Worm (Caenorhabditis elegans): ENCODE results near the gene srd-2.
A peak's percentile ranks its signal among the peaks of the same experiment; 100 is the strongest.

The srd-2 gene

DNA sequence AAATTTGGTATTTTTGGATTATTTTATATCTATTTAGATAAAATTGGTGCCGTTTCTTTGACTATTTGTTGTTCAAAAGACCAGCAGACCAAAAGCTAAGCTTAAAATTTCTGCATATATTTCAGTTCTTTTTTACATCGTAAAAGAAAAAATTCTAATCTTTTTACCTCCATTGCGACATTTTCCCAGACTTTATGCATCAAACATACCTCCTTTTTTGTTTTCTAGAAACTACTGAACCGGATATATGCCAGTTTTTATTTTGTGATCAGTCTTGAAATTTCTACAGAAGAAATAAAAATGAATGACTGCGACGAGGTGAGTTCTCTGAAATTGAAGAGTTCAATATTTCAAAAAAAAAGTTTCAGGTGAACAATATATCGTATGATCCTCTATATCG lies 6.9 kb upstream of the srd-2 start, which contains the start of gene srb-6:
TSS of gene srb-6 (plus strand) at position 301 of the 400 bp plus-strand sequence.
- TF ChIP-seq Y67H2A.10 (GFP tag; conservative IDR thresholded peaks at IDR 0.05) = no peak
- TF ChIP-seq let-526 (GFP tag; IDR thresholded peaks at IDR 0.05) = no peak
- TF ChIP-seq gei-17 (GFP tag; optimal IDR thresholded peaks at IDR 0.05) = no peak
- no peak for TF ChIP-seq somi-1 (GFP tag; optimal IDR thresholded peaks at IDR 0.05)
- TF ChIP-seq Y95B8A.8 (GFP tag; IDR thresholded peaks at IDR 0.05) = no peak

DNA sequence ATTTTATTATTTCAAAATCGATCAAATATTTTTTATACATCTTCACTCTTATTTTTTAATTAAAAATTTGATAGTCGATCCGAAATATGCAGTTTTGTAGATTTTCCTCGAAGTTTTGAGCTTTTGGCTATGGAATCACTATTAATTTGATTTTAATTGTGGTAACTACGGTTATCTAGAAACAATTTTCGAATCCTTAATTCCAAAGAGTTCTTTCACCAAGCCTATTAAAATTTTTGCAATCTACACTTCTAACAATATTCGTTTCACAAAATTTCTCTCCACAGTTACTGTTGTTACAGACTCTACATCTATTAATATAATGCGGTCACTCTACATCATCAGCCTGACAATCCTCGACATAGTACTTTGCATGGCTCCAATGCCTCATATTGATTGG lies 4.5 kb upstream of the srd-2 start, which contains the start of gene R05H5.7:
TSS of gene R05H5.7 (plus strand) at position 301 of the 400 bp plus-strand sequence.
- TF ChIP-seq egl-18 (GFP tag; IDR thresholded peaks at IDR 0.05) = no peak
- TF ChIP-seq ztf-3 (GFP tag; optimal IDR thresholded peaks at IDR 0.05) = no peak

DNA sequence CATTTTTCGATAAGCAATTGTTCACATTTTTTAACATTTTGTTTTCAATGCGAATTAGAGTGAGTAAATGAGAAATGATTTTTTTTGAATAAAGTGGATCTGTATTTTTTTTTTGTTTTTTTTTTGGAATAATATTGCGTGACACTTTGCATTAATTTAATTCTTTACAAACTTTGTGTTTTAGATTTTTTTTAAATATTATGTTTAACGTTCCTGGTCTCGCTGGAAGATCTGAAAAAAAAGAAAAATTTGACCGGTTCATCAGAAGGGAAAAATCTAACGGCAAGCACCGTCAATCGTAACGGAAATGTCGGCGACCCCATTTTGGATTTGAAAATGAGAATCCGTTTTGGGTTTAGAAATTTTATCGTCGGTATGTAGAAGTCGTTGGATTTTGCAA lies 1.7 kb upstream of the srd-2 start, which contains the start of gene cdc-25.4:
TSS of gene cdc-25.4 (minus strand) at position 101 of the 400 bp plus-strand sequence.
- TF ChIP-seq madf-3 (GFP tag; IDR thresholded peaks at IDR 0.05) = no peak
- no peak for TF ChIP-seq nhr-90 (tag; optimal IDR thresholded peaks at IDR 0.05)
- TF ChIP-seq hlh-12 (tag; optimal IDR thresholded peaks at IDR 0.05) = no peak
- TF ChIP-seq ztf-22 (GFP tag; optimal IDR thresholded peaks at IDR 0.05) = no peak
- TF ChIP-seq zfh-2 (GFP tag; conservative IDR thresholded peaks at IDR 0.05) = no peak
- no peak for TF ChIP-seq hmg-1.2 (GFP tag; IDR thresholded peaks at IDR 0.05)
- TF ChIP-seq ekl-4 (GFP tag; IDR thresholded peaks at IDR 0.05) = no peak
- TF ChIP-seq F57C9.4 (tag; optimal IDR thresholded peaks at IDR 0.05) = no peak
- no peak for TF ChIP-seq zim-3 (tag; optimal IDR thresholded peaks at IDR 0.05)
- no peak for TF ChIP-seq ceh-100 (GFP tag; IDR thresholded peaks at IDR 0.05)
- no peak for TF ChIP-seq D2030.7 (GFP tag; IDR thresholded peaks at IDR 0.05)
- TF ChIP-seq Y67H2A.10 (GFP tag; conservative IDR thresholded peaks at IDR 0.05) = no peak
- TF ChIP-seq sptf-2 (GFP tag; optimal IDR thresholded peaks at IDR 0.05) = no peak
- no peak for TF ChIP-seq snpc-1.3 (tag; optimal IDR thresholded peaks at IDR 0.05; ENCODE audit: insufficient read depth)
- no peak for TF ChIP-seq bed-1 (GFP tag; IDR thresholded peaks at IDR 0.05)
- TF ChIP-seq him-1 (tag; optimal IDR thresholded peaks at IDR 0.05) = no peak
- no peak for TF ChIP-seq unc-62 (GFP tag; optimal IDR thresholded peaks at IDR 0.05)
- TF ChIP-seq aptf-2 (GFP tag; conservative IDR thresholded peaks at IDR 0.05) = no peak
- no peak for TF ChIP-seq ztf-18 (tag; optimal IDR thresholded peaks at IDR 0.05)
- TF ChIP-seq unc-130 (GFP tag; optimal IDR thresholded peaks at IDR 0.05) = no peak

DNA sequence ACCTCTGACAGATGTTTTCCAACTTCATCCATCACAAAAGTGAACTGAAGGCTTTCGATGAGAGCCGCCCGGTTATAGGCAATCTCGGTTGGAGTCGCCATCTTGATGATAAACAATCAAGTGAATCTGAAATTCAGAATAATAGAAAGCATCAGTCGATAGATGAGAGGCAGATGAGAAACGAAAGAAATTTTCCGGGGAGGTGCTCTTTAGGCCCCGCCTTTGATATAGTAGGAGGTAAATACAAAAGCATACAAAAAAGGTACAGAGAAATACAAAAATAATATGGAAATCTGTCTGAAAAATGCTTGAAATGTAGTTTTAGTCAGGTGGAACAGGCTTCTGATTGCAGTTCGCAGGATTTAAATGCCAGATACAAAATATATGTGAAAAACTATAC lies 5.1 kb downstream of the srd-2 start, which contains the start of gene srd-1:
TSS of gene srd-1 (minus strand) at position 101 of the 400 bp plus-strand sequence.
- TF ChIP-seq attf-3 (GFP tag; conservative IDR thresholded peaks at IDR 0.05) (no peak), K11D2.4 (GFP tag; IDR thresholded peaks at IDR 0.05) (no peak), ekl-4 (GFP tag; IDR thresholded peaks at IDR 0.05) (no peak), F49E8.2 (tag; optimal IDR thresholded peaks at IDR 0.05; ENCODE audit: insufficient read depth) (no peak), akir-1 (GFP tag; optimal IDR thresholded peaks at IDR 0.05) (no peak), dox-1 (GFP tag; IDR thresholded peaks at IDR 0.05) (no peak), ztf-3 (GFP tag; optimal IDR thresholded peaks at IDR 0.05) (no peak)

DNA sequence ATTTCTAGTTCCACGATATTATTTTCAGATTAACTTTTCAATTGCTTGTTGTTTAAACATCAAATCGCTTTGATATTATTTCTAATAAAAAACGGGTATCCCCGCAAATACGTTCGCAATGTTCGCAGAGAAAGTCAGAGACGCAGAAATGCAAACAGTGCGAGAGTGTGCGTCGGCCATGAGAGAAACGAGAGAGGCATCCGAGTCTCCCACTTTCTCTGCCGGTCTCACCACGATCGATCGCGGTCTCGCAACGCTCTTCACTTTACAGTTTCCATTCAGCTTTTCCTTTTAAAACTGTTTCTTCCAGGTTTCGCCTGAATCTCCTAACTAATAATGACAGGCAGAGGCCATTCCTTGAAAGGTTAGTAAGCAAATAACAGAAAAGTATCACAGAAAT lies 13.4 kb downstream of the srd-2 start, which contains the start of gene F33H1.4:
TSS of gene F33H1.4 (plus strand) at position 311 of the 400 bp plus-strand sequence.
- TF ChIP-seq rcor-1 (GFP tag; IDR thresholded peaks at IDR 0.05) (peak; percentile 44; the same call in 1 of the 2 replicates), mel-28 (tag; optimal IDR thresholded peaks at IDR 0.05; ENCODE audit: borderline replicate concordance) (no peak), lsy-27 (tag; optimal IDR thresholded peaks at IDR 0.05; ENCODE audit: borderline replicate concordance, insufficient read depth) (no peak), ceh-27 (GFP tag; optimal IDR thresholded peaks at IDR 0.05) (peak; percentile 63), madf-6 (GFP tag; IDR thresholded peaks at IDR 0.05) (peak; percentile 57), pha-4 (tag; optimal IDR thresholded peaks at IDR 0.05) (no peak), zfh-2 (GFP tag; conservative IDR thresholded peaks at IDR 0.05) (peak; percentile 22; the same call in 1 of the 2 replicates), hmg-20 (GFP tag; IDR thresholded peaks at IDR 0.05) (no peak), madf-10 (tag; optimal IDR thresholded peaks at IDR 0.05) (peak; percentile 6), hsf-1 (GFP tag; IDR thresholded peaks at IDR 0.05) (no peak), F10E7.11 (tag; optimal IDR thresholded peaks at IDR 0.05) (no peak), attf-3 (GFP tag; conservative IDR thresholded peaks at IDR 0.05) (no peak; the same call in 1 of the 2 replicates), snpc-1.3 (tag; optimal IDR thresholded peaks at IDR 0.05; ENCODE audit: insufficient read depth) (no peak), ccch-3 (GFP tag; optimal IDR thresholded peaks at IDR 0.05) (no peak)
